Worm (Caenorhabditis elegans) whole organism, L2 larva: ENCODE measurements around the gene mel-46.

Source experiments
- F13H6.1 ChIP-seq: sonication (generic microtip); optimal IDR thresholded peaks from 2 replicates; lab custom pipeline; 2016; ENCODE audit warnings: missing genetic modification characterization, missing compliant biosample characterization
- ama-1 ChIP-seq: fragments of 150-350 bp; optimal IDR thresholded peaks from 2 replicates; lab custom pipeline; 2018; ENCODE audit warnings: inconsistent platforms
- blmp-1 ChIP-seq: sonication (generic microtip); optimal IDR thresholded peaks from 2 replicates; lab custom pipeline; 2017; ENCODE audit warnings: missing genetic modification characterization, mild to moderate bottlenecking, missing compliant biosample characterization, antibody characterized with exemption, moderate library complexity; ENCODE audit not compliant: insufficient read depth
- mab-5 ChIP-seq: fragments of 150-350 bp; optimal IDR thresholded peaks from 2 replicates; lab custom pipeline; 2014; ENCODE audit warnings: missing biosample characterization, missing genetic modification characterization
- mdl-1 ChIP-seq, 2 experiments: fragments of 150-350 bp in 1 of 2; sonication (generic microtip) in 1 of 2; optimal IDR thresholded peaks; 2 replicates each; lab custom pipeline; 2017; ENCODE audit warnings: missing biosample characterization in 2 of 2, missing genetic modification characterization in 2 of 2
- nhr-11 ChIP-seq: fragments of 150-350 bp; optimal IDR thresholded peaks from 2 replicates; lab custom pipeline; 2014; ENCODE audit warnings: missing biosample characterization, missing genetic modification characterization
- nhr-25 ChIP-seq: fragments of 150-350 bp; sonication (generic microtip); optimal IDR thresholded peaks from 3 replicates; lab custom pipeline; 2014; ENCODE audit warnings: missing biosample characterization, missing genetic modification characterization
- sem-4 ChIP-seq: fragments of 150-350 bp; optimal IDR thresholded peaks from 2 replicates; lab custom pipeline; 2014; ENCODE audit warnings: missing biosample characterization, missing genetic modification reagents, missing genetic modification characterization
- skn-1 ChIP-seq: sonication (generic microtip); optimal IDR thresholded peaks from 2 replicates; lab custom pipeline; 2017; ENCODE audit warnings: missing biosample characterization, missing genetic modification characterization
- unc-62 ChIP-seq: fragments of 150-350 bp; optimal IDR thresholded peaks from 2 replicates; lab custom pipeline; 2014; ENCODE audit warnings: missing biosample characterization, missing genetic modification reagents, missing genetic modification characterization
- ztf-11 ChIP-seq: sonication (generic microtip); optimal IDR thresholded peaks from 2 replicates; lab custom pipeline; 2017; ENCODE audit warnings: missing biosample characterization, missing genetic modification characterization
- ztf-4 ChIP-seq: fragments of 150-350 bp; optimal IDR thresholded peaks from 2 replicates; lab custom pipeline; 2014; ENCODE audit warnings: missing biosample characterization, missing genetic modification characterization

ce11 chrIV:16860702-16861101 is 2.6 kb downstream of the mel-46 start:
- TF ChIP-seq ztf-4 (tag; lab: Kevin White, UChicago) (no peak), mdl-1 (tag; optimal IDR thresholded peaks at IDR 0.05; lab: Kevin White, UChicago) (no peak), blmp-1 (tag; lab: Kevin White, UChicago) (no peak), F13H6.1 (no peak), ama-1 (lab: Kevin White, UChicago) (no peak), sem-4 (tag; lab: Kevin White, UChicago) (no peak), skn-1 (tag; lab: Kevin White, UChicago) (no peak), nhr-11 (tag; lab: Kevin White, UChicago) (no peak), unc-62 (GFP tag; lab: Kevin White, UChicago) (no peak), mab-5 (tag; lab: Kevin White, UChicago) (no peak), nhr-25 (tag; lab: Kevin White, UChicago) (no peak), ztf-11 (tag; lab: Kevin White, UChicago) (no peak)
